Worm (Caenorhabditis elegans) whole organism, mixed stage, embryonic: ENCODE results near the gene fbxc-12.
A peak's percentile ranks its signal among the peaks of the same experiment; 100 is the strongest.

Experiments used
- bed-3 ChIP-seq: fragments of 200-800 bp; sonication (Bioruptor generic); optimal IDR thresholded peaks from 3 replicates; lab custom pipeline; 2018; ENCODE audit warnings: mild to moderate bottlenecking, missing genetic modification characterization, moderate library complexity, missing compliant biosample characterization
- blmp-1 ChIP-seq: fragments of 150-350 bp; optimal IDR thresholded peaks from 2 replicates; lab custom pipeline; 2014; ENCODE audit warnings: missing biosample characterization, missing genetic modification characterization
- ceh-39 ChIP-seq: fragments of 150-350 bp; optimal IDR thresholded peaks from 2 replicates; lab custom pipeline; 2014; ENCODE audit warnings: missing biosample characterization, missing genetic modification characterization
- ceh-43 ChIP-seq: fragments of 200-800 bp; sonication (Bioruptor generic); optimal IDR thresholded peaks from 2 replicates; lab custom pipeline; 2018; ENCODE audit warnings: mild to moderate bottlenecking, missing genetic modification characterization, moderate library complexity, missing compliant biosample characterization
- ceh-83 ChIP-seq: fragments of 200-800 bp; sonication (Bioruptor generic); optimal IDR thresholded peaks from 2 replicates; lab custom pipeline; 2018; ENCODE audit warnings: mild to moderate bottlenecking, missing genetic modification characterization, missing compliant biosample characterization
- ces-1 ChIP-seq: fragments of 150-350 bp; optimal IDR thresholded peaks from 2 replicates; lab custom pipeline; 2014; ENCODE audit warnings: missing biosample characterization, missing genetic modification reagents, missing genetic modification characterization
- cnd-1 ChIP-seq: fragments of 200-800 bp; sonication (Bioruptor generic); optimal IDR thresholded peaks from 2 replicates; lab custom pipeline; 2018; ENCODE audit warnings: mild to moderate bottlenecking, missing genetic modification characterization, missing compliant biosample characterization
- drap-1 ChIP-seq: fragments of 200-800 bp; sonication (Bioruptor generic); optimal IDR thresholded peaks from 3 replicates; lab custom pipeline; 2018; ENCODE audit warnings: mild to moderate bottlenecking, missing genetic modification characterization, missing compliant biosample characterization
- elt-1 ChIP-seq: sonication (generic microtip); optimal IDR thresholded peaks from 2 replicates; lab custom pipeline; 2017; ENCODE audit warnings: missing genetic modification characterization, mild to moderate bottlenecking, missing compliant biosample characterization, antibody characterized with exemption, moderate library complexity, borderline replicate concordance; ENCODE audit not compliant: insufficient read depth
- elt-3 ChIP-seq: fragments of 150-350 bp; optimal IDR thresholded peaks from 2 replicates; lab custom pipeline; 2014; ENCODE audit warnings: missing biosample characterization, missing genetic modification characterization
- ham-2 ChIP-seq: fragments of 200-800 bp; sonication (Bioruptor generic); optimal IDR thresholded peaks from 2 replicates; lab custom pipeline; 2018; ENCODE audit warnings: mild to moderate bottlenecking, missing genetic modification characterization, missing compliant biosample characterization
- lin-13 ChIP-seq: fragments of 150-350 bp; optimal IDR thresholded peaks from 2 replicates; lab custom pipeline; 2014; ENCODE audit warnings: missing biosample characterization, missing genetic modification characterization
- lin-32 ChIP-seq: fragments of 200-800 bp; sonication (Bioruptor generic); optimal IDR thresholded peaks from 2 replicates; lab custom pipeline; 2018; ENCODE audit warnings: mild to moderate bottlenecking, missing genetic modification characterization, missing compliant biosample characterization
- mab-5 ChIP-seq: fragments of 150-350 bp; optimal IDR thresholded peaks from 2 replicates; lab custom pipeline; 2014; ENCODE audit warnings: missing biosample characterization, missing genetic modification characterization
- mep-1 ChIP-seq: fragments of 150-350 bp; optimal IDR thresholded peaks from 2 replicates; lab custom pipeline; 2017; ENCODE audit warnings: missing biosample characterization, missing genetic modification reagents, missing genetic modification characterization, inconsistent platforms
- mls-2 ChIP-seq: sonication (generic microtip); optimal IDR thresholded peaks from 2 replicates; lab custom pipeline; 2016; ENCODE audit warnings: mild to moderate bottlenecking, missing genetic modification characterization, moderate library complexity, missing compliant biosample characterization
- nhr-12 ChIP-seq: fragments of 150-350 bp; optimal IDR thresholded peaks from 2 replicates; lab custom pipeline; 2014; ENCODE audit warnings: missing biosample characterization, missing genetic modification characterization
- nhr-237 ChIP-seq: fragments of 150-350 bp; optimal IDR thresholded peaks from 2 replicates; lab custom pipeline; 2014; ENCODE audit warnings: missing biosample characterization, missing genetic modification characterization
- nhr-28 ChIP-seq: fragments of 150-350 bp; optimal IDR thresholded peaks from 2 replicates; lab custom pipeline; 2014; ENCODE audit warnings: missing biosample characterization, missing genetic modification characterization
- nhr-76 ChIP-seq: sonication (generic microtip); optimal IDR thresholded peaks from 2 replicates; lab custom pipeline; 2017; ENCODE audit warnings: missing biosample characterization, missing genetic modification characterization
- sem-2 ChIP-seq: fragments of 200-800 bp; sonication (Bioruptor generic); optimal IDR thresholded peaks from 2 replicates; lab custom pipeline; 2018; ENCODE audit warnings: mild to moderate bottlenecking, missing genetic modification characterization, missing compliant biosample characterization
- snpc-4 ChIP-seq: fragments of 150-350 bp; optimal IDR thresholded peaks from 2 replicates; lab custom pipeline; 2014; ENCODE audit warnings: missing biosample characterization, missing genetic modification characterization
- sptf-1 ChIP-seq: sonication (generic microtip); optimal IDR thresholded peaks from 2 replicates; lab custom pipeline; 2017; ENCODE audit warnings: mild to moderate bottlenecking, missing genetic modification characterization, moderate library complexity, missing compliant biosample characterization
- ztf-11 ChIP-seq: fragments of 150-350 bp; optimal IDR thresholded peaks from 2 replicates; lab custom pipeline; 2014; ENCODE audit warnings: missing biosample characterization, missing genetic modification characterization

fbxc-12 gene

ce11 chrIV:924323-924932 lies 19.4 kb downstream of the fbxc-12 start, which contains the start of gene lgc-30:
TSS of gene lgc-30 (plus strand) at chrIV:924882.
- TF ChIP-seq sem-2 (GFP tag; lab: Kevin White, UChicago) (no peak), ham-2 (GFP tag; lab: Kevin White, UChicago) (no peak), sptf-1 (tag; lab: Kevin White, UChicago) (no peak), elt-1 (no peak), ceh-83 (GFP tag; lab: Kevin White, UChicago) (no peak), nhr-28 (tag; lab: Kevin White, UChicago) (no peak)

DNA sequence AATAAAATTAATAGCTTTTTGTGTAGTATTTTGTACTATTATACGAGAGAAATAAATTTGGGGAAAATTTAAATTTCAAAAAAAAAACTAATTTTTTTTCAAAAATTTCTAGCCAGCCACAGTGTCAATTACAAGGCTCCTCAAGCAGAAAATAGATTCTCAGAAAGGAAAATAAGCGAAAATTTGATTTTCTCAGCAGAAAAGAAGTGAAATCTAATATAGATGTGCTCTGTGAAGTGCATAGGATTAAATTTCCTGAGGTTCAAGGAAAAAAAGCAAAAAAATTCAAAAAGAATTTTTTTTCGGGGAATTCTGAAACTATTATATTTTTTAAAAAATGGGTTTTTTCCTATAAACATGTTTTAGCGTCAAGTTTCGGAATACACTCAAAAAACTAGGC lies 22.4 kb downstream of the fbxc-12 start:
- TF ChIP-seq ces-1 (GFP tag; lab: Kevin White, UChicago) (peak; percentile 77), snpc-4 (tag; lab: Kevin White, UChicago) (no peak), mls-2 (tag; lab: Kevin White, UChicago) (no peak)

DNA sequence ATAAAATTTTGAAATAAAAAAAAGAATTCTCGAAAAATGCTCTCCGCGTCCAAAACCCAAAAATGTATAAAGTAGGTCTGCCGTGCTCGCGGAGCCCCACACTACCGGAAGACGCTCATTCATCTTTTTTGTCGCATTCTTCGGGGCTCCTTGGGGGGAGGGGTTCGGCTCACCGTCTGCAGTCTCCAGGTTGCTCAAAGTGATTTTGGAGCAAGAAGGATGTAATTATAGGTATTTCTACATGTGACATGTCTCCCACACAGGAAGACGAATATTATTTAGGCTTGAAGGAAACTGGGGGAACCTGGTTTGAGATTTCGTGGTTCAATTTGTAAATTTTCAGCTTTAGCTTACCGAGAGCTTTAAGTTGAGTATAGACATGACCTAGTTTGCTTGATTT lies 30.7 kb downstream of the fbxc-12 start, which contains the start of gene F58H7.1:
Gene F58H7.1 (minus strand): TSS at position 101 of the 400 bp plus-strand sequence.
- TF ChIP-seq nhr-237 (tag; lab: Kevin White, UChicago): no peak
- TF ChIP-seq drap-1 (GFP tag; lab: Kevin White, UChicago): no peak
- TF ChIP-seq bed-3: no peak
- TF ChIP-seq sem-2 (GFP tag; lab: Kevin White, UChicago): no peak
- TF ChIP-seq elt-3 (tag; lab: Kevin White, UChicago): no peak
- TF ChIP-seq ceh-83 (GFP tag; lab: Kevin White, UChicago): no peak
- TF ChIP-seq mab-5 (tag; lab: Kevin White, UChicago): no peak
- TF ChIP-seq mep-1 (tag; lab: Kevin White, UChicago): no peak
- no peak for TF ChIP-seq snpc-4 (tag; lab: Kevin White, UChicago)
- TF ChIP-seq lin-13 (tag; lab: Kevin White, UChicago): no peak
- TF ChIP-seq mls-2 (tag; lab: Kevin White, UChicago): no peak
- no peak for TF ChIP-seq ceh-39 (tag; lab: Kevin White, UChicago)
- no peak for TF ChIP-seq nhr-12 (tag; lab: Kevin White, UChicago)
- no peak for TF ChIP-seq ztf-11 (tag; lab: Kevin White, UChicago)
- no peak for TF ChIP-seq lin-32
- no peak for TF ChIP-seq ham-2 (GFP tag; lab: Kevin White, UChicago)
- TF ChIP-seq cnd-1 (tag; lab: Kevin White, UChicago): no peak

DNA sequence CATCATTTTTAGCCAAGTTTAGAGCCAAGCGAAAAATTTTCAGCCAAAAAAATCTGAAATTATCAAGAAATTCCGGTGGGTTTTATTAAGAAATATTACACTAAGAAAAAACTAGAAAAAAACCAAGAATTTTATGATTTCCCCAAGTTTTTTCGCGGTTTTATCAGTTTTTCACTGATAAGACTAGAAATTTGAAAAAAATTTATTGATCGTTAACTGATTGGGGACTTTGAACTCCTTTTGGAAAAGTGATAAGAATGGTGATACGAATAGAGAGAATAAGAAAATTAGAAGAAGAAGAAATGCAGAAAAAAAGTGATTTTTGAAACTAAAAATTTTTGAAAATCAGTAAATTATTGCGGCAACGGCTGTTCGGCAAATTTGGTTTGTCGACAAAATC lies 40.5 kb downstream of the fbxc-12 start, which contains the start of gene faah-3:
Gene faah-3 (minus strand): TSS at position 53 of the 400 bp plus-strand sequence.
- TF ChIP-seq elt-1 (no peak), ceh-83 (GFP tag; lab: Kevin White, UChicago) (no peak)

DNA sequence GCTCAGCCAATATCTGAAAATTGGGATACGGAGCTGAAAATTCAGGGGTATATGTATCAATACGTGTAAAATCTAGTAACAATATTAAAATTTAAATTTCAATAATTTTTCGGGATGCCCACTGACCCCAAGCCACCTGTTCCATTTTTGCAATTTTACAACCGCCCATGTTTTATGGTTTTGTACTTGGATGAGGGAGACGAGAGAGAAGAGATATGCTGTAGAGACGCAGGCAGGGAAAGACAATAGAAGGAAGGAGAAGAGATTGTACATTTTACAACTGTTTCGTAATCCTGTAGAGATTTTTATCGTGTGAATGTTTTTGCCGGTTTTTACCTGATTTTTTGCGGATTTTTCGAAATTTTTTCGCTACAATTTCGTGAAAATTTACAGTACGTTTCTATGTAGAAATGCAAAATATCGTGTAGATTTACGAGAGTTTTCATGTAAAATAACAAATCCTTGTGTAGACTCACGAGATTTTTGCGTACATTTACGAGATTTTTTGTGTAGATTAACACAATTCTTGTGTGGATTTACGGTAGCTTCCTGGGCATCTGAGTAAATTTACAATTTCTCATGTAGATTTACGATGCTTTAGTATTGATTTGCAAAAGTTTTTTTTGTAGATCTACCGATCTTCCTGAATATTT lies 45.0 kb downstream of the fbxc-12 start:
- peak; percentile 4 for TF ChIP-seq elt-1
- TF ChIP-seq ceh-43 (GFP tag; lab: Kevin White, UChicago): no peak

DNA sequence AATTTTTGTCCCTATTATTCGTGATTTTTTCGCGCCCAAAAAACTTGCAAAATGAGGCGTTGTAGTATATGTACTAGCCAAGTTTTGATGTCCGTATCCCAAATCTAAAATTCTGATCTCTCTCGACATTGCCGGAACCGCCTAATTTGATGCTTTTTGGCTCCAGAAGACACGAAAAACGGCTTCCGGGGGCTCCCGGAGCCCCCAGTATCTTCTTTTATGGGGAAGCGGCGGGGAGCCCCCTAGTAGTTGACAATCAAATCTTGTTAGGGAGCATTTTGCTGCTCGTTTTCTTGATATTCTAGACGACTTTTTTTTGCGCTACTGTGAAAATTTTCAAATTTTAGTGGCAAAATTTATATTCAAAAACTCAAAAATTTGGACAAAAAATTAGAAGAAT lies 46.5 kb downstream of the fbxc-12 start:
- TF ChIP-seq ces-1 (GFP tag; lab: Kevin White, UChicago): peak; percentile 50
- no peak for TF ChIP-seq nhr-76 (tag; lab: Kevin White, UChicago)

- peak; percentile 51 for TF ChIP-seq blmp-1 (tag; lab: Kevin White, UChicago)
- no peak for TF ChIP-seq mab-5 (tag; lab: Kevin White, UChicago)
Measured at ce11 chrIV:953136-953535, 48.1 kb downstream of the fbxc-12 start.
